Worm (Caenorhabditis elegans): ENCODE measurements around the gene M116.5.

The M116.5 gene

ce11 chrIV:8420961-8421360 lies at the start of gene M116.5:
Gene M116.5, minus strand, starts transcription at chrIV:8421061.
- TF ChIP-seq ceh-13 (GFP tag; optimal IDR thresholded peaks at IDR 0.05) (no peak), flt-1 (GFP tag; IDR thresholded peaks at IDR 0.05) (no peak), ceh-36 (tag; optimal IDR thresholded peaks at IDR 0.05) (no peak), F13C5.2 (tag; optimal IDR thresholded peaks at IDR 0.05) (no peak), tbx-11 (GFP tag; IDR thresholded peaks at IDR 0.05) (no peak), hnd-1 (tag; optimal IDR thresholded peaks at IDR 0.05) (no peak)

ce11 chrIV:8464187-8464586 lies 43.3 kb upstream of the M116.5 start:
- TF ChIP-seq pes-1 (GFP tag; IDR thresholded peaks at IDR 0.05) (no peak), ets-7 (tag; optimal IDR thresholded peaks at IDR 0.05) (no peak), B0310.2 (tag; optimal IDR thresholded peaks at IDR 0.05) (no peak), hmbx-1 (tag; optimal IDR thresholded peaks at IDR 0.05) (no peak), tra-4 (tag; optimal IDR thresholded peaks at IDR 0.05) (no peak), sea-1 (GFP tag; conservative IDR thresholded peaks at IDR 0.05) (no peak), ama-1 (optimal IDR thresholded peaks at IDR 0.05) (no peak)

DNA sequence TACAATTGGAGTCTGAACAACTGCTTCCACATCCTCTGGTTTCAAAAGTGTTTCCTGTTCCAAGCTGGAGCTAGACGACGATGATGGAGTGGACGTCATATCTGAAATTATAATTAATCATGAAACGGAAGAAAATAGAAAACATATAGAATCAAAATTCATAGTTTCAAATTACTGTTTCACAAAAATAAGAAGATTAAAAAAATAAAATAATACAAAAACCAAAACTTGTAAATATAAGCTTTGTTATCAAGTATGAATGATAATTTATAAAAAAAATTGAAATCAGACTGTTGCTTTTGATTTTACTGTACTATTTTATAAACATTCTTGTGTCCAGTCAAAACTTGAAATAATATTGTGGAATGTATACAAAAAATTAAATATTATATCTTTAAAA lies 42.9 kb upstream of the M116.5 start, which contains the start of gene str-176:
str-176 (minus strand) TSS at position 101 of the 400 bp plus-strand sequence.
- TF ChIP-seq tbx-37 (GFP tag; conservative IDR thresholded peaks at IDR 0.05) (no peak), ceh-13 (GFP tag; optimal IDR thresholded peaks at IDR 0.05) (no peak), ama-1 (optimal IDR thresholded peaks at IDR 0.05) (no peak), flt-1 (GFP tag; IDR thresholded peaks at IDR 0.05) (no peak), hmbx-1 (tag; optimal IDR thresholded peaks at IDR 0.05) (no peak), aly-1 (tag; optimal IDR thresholded peaks at IDR 0.05) (no peak), F13C5.2 (tag; optimal IDR thresholded peaks at IDR 0.05) (no peak), ets-7 (tag; optimal IDR thresholded peaks at IDR 0.05) (no peak), hmg-4 (GFP tag; optimal IDR thresholded peaks at IDR 0.05) (no peak), ceh-36 (tag; optimal IDR thresholded peaks at IDR 0.05) (no peak), B0310.2 (tag; optimal IDR thresholded peaks at IDR 0.05) (no peak), hnd-1 (tag; optimal IDR thresholded peaks at IDR 0.05) (no peak), scrt-1 (GFP tag; IDR thresholded peaks at IDR 0.05) (no peak), pes-1 (GFP tag; IDR thresholded peaks at IDR 0.05) (no peak), tra-4 (tag; optimal IDR thresholded peaks at IDR 0.05) (no peak)

DNA sequence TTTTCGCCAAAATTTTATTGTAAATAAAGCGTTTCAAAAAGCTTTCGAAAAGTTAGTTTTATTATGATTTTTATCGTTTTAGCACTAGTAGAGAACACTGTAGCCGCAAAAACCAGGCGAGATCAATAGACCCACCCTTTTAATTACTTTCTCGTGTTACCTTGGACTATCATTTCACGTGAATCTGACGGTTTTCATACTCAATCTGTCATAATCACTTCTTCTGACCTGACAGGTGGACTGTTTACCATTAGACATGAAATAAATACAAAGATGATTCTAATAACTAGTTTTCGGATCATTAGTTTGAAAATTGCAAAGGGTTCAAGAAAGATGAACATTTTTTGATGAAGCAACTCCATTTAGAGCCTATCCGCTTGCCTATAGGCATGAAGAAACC lies 42.2 kb upstream of the M116.5 start:
- TF ChIP-seq ets-7 (tag; optimal IDR thresholded peaks at IDR 0.05) (no peak), tbx-11 (GFP tag; IDR thresholded peaks at IDR 0.05) (no peak), aly-1 (tag; optimal IDR thresholded peaks at IDR 0.05) (no peak), F13C5.2 (tag; optimal IDR thresholded peaks at IDR 0.05) (no peak), ceh-13 (GFP tag; optimal IDR thresholded peaks at IDR 0.05) (no peak), scrt-1 (GFP tag; IDR thresholded peaks at IDR 0.05) (no peak), ceh-36 (tag; optimal IDR thresholded peaks at IDR 0.05) (no peak), tbx-37 (GFP tag; conservative IDR thresholded peaks at IDR 0.05) (no peak)

DNA sequence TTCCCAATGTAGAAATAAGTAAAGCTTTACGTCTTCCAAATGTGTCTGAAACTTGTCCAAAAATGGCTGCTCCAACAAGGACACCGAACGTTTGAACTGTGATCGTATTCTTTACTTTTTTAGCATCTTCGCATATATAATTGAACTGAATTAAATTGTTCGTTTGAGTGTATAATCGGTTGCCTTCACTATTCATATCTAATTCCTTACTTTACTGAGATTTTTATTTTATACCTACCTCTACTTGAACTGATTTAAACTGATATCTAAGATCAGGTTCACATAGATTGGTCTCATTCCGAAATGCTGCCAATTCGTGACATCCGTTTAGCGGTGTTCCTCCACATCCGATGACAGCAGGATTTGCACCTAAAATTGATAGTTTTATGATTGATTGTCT lies 41.5 kb upstream of the M116.5 start:
- no peak for TF ChIP-seq hmg-4 (GFP tag; optimal IDR thresholded peaks at IDR 0.05)
- TF ChIP-seq tbx-37 (GFP tag; conservative IDR thresholded peaks at IDR 0.05), result no peak
- TF ChIP-seq hmbx-1 (tag; optimal IDR thresholded peaks at IDR 0.05), result no peak
- TF ChIP-seq aly-1 (tag; optimal IDR thresholded peaks at IDR 0.05), result no peak
- TF ChIP-seq flt-1 (GFP tag; IDR thresholded peaks at IDR 0.05), result no peak
- no peak for TF ChIP-seq ceh-36 (tag; optimal IDR thresholded peaks at IDR 0.05)
- TF ChIP-seq pes-1 (GFP tag; IDR thresholded peaks at IDR 0.05), result no peak
- TF ChIP-seq B0310.2 (tag; optimal IDR thresholded peaks at IDR 0.05), result no peak
- no peak for TF ChIP-seq tbx-11 (GFP tag; IDR thresholded peaks at IDR 0.05)
- no peak for TF ChIP-seq tra-4 (tag; optimal IDR thresholded peaks at IDR 0.05)
- no peak for TF ChIP-seq ceh-13 (GFP tag; optimal IDR thresholded peaks at IDR 0.05)

DNA sequence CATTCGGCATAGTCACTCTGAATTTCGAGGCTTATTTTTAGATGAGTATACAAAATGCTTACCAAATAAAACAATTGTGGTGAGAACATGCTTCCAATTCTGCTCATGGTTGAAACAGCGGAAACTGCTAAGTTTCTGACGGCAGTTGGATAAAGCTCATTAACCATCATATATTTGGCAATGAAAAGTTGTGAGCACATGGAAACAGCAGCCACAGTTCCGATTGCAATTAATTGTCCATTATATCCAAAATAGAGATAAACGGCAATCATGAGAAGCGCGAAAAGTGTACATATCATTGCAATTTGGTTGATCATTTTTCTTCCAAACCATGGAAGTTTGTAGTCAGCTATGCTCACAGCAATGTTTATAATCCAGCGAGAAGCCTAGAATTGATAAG lies 40.3 kb upstream of the M116.5 start:
- TF ChIP-seq tbx-11 (GFP tag; IDR thresholded peaks at IDR 0.05) (no peak), ceh-13 (GFP tag; optimal IDR thresholded peaks at IDR 0.05) (no peak), hmg-4 (GFP tag; optimal IDR thresholded peaks at IDR 0.05) (no peak), B0310.2 (tag; optimal IDR thresholded peaks at IDR 0.05) (no peak), tra-4 (tag; optimal IDR thresholded peaks at IDR 0.05) (no peak), tbx-37 (GFP tag; conservative IDR thresholded peaks at IDR 0.05) (no peak), ets-7 (tag; optimal IDR thresholded peaks at IDR 0.05) (no peak), scrt-1 (GFP tag; IDR thresholded peaks at IDR 0.05) (no peak), sea-1 (GFP tag; conservative IDR thresholded peaks at IDR 0.05) (no peak), aly-1 (tag; optimal IDR thresholded peaks at IDR 0.05) (no peak), hnd-1 (tag; optimal IDR thresholded peaks at IDR 0.05) (no peak), F13C5.2 (tag; optimal IDR thresholded peaks at IDR 0.05) (no peak), ceh-36 (tag; optimal IDR thresholded peaks at IDR 0.05) (no peak), flt-1 (GFP tag; IDR thresholded peaks at IDR 0.05) (no peak), pes-1 (GFP tag; IDR thresholded peaks at IDR 0.05) (no peak), ama-1 (optimal IDR thresholded peaks at IDR 0.05) (no peak), hmbx-1 (tag; optimal IDR thresholded peaks at IDR 0.05) (no peak)

ce11 chrIV:8460208-8460607 lies 39.3 kb upstream of the M116.5 start, which contains the start of gene ant-1.4:
Gene ant-1.4, minus strand, starts transcription at chrIV:8460308.
- TF ChIP-seq ceh-36 (tag; optimal IDR thresholded peaks at IDR 0.05) (no peak), hmg-4 (GFP tag; optimal IDR thresholded peaks at IDR 0.05) (no peak), tbx-11 (GFP tag; IDR thresholded peaks at IDR 0.05) (no peak), hnd-1 (tag; optimal IDR thresholded peaks at IDR 0.05) (no peak), sea-1 (GFP tag; conservative IDR thresholded peaks at IDR 0.05) (no peak), ceh-13 (GFP tag; optimal IDR thresholded peaks at IDR 0.05) (no peak), hmbx-1 (tag; optimal IDR thresholded peaks at IDR 0.05) (no peak), tra-4 (tag; optimal IDR thresholded peaks at IDR 0.05) (no peak), flt-1 (GFP tag; IDR thresholded peaks at IDR 0.05) (no peak), ets-7 (tag; optimal IDR thresholded peaks at IDR 0.05) (no peak)

DNA sequence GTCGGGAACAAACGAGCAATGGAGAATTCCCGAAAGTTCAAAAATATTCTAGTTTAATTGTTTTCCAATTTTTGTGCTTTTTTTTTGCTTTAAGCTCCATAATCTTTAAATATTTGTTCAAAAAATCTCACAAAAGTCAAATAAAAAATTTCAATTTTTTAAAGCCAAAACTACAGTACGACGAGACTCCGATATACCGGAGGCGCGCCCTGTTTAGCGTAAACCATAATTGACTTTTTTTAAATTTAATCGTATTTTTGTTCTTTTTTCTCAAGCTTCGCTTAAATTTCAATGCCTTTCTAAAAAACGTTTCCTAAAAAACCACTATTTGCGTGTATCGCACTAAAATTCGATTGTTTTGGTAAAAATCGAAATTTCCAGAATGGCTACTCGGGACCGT lies 36.0 kb upstream of the M116.5 start, which contains the start of gene syx-4:
syx-4 (plus strand) TSS at position 382 of the 400 bp plus-strand sequence.
- no peak for TF ChIP-seq flt-1 (GFP tag; IDR thresholded peaks at IDR 0.05)
- TF ChIP-seq aly-1 (tag; optimal IDR thresholded peaks at IDR 0.05), result no peak
- no peak for TF ChIP-seq ceh-13 (GFP tag; optimal IDR thresholded peaks at IDR 0.05)
- TF ChIP-seq tbx-11 (GFP tag; IDR thresholded peaks at IDR 0.05), result no peak
- no peak for TF ChIP-seq tbx-37 (GFP tag; conservative IDR thresholded peaks at IDR 0.05)
- no peak for TF ChIP-seq F13C5.2 (tag; optimal IDR thresholded peaks at IDR 0.05)
